Worm (Caenorhabditis elegans) whole organism, mixed stage, embryonic: ENCODE results near the gene rmd-6.

ENCODE experiments used
- M03D4.4 ChIP-seq: sonication (generic microtip); optimal IDR thresholded peaks from 2 replicates; lab custom pipeline; 2017; ENCODE audit warnings: mild to moderate bottlenecking, missing genetic modification characterization, missing compliant biosample characterization
- bed-3 ChIP-seq: fragments of 200-800 bp; sonication (Bioruptor generic); optimal IDR thresholded peaks from 3 replicates; lab custom pipeline; 2018; ENCODE audit warnings: mild to moderate bottlenecking, missing genetic modification characterization, moderate library complexity, missing compliant biosample characterization
- blmp-1 ChIP-seq: fragments of 150-350 bp; optimal IDR thresholded peaks from 2 replicates; lab custom pipeline; 2014; ENCODE audit warnings: missing biosample characterization, missing genetic modification characterization
- ceh-39 ChIP-seq: fragments of 150-350 bp; optimal IDR thresholded peaks from 2 replicates; lab custom pipeline; 2014; ENCODE audit warnings: missing biosample characterization, missing genetic modification characterization
- ceh-83 ChIP-seq: fragments of 200-800 bp; sonication (Bioruptor generic); optimal IDR thresholded peaks from 2 replicates; lab custom pipeline; 2018; ENCODE audit warnings: mild to moderate bottlenecking, missing genetic modification characterization, missing compliant biosample characterization
- ces-1 ChIP-seq: fragments of 150-350 bp; optimal IDR thresholded peaks from 2 replicates; lab custom pipeline; 2014; ENCODE audit warnings: missing biosample characterization, missing genetic modification reagents, missing genetic modification characterization
- cnd-1 ChIP-seq: fragments of 200-800 bp; sonication (Bioruptor generic); optimal IDR thresholded peaks from 2 replicates; lab custom pipeline; 2018; ENCODE audit warnings: mild to moderate bottlenecking, missing genetic modification characterization, missing compliant biosample characterization
- drap-1 ChIP-seq: fragments of 200-800 bp; sonication (Bioruptor generic); optimal IDR thresholded peaks from 3 replicates; lab custom pipeline; 2018; ENCODE audit warnings: mild to moderate bottlenecking, missing genetic modification characterization, missing compliant biosample characterization
- elt-1 ChIP-seq: sonication (generic microtip); optimal IDR thresholded peaks from 2 replicates; lab custom pipeline; 2017; ENCODE audit warnings: missing genetic modification characterization, mild to moderate bottlenecking, missing compliant biosample characterization, antibody characterized with exemption, moderate library complexity, borderline replicate concordance; ENCODE audit not compliant: insufficient read depth
- flh-1 ChIP-seq: fragments of 200-800 bp; sonication (Bioruptor generic); optimal IDR thresholded peaks from 2 replicates; lab custom pipeline; 2018; ENCODE audit warnings: mild to moderate bottlenecking, missing genetic modification characterization, moderate library complexity, missing compliant biosample characterization
- ham-2 ChIP-seq: fragments of 200-800 bp; sonication (Bioruptor generic); optimal IDR thresholded peaks from 2 replicates; lab custom pipeline; 2018; ENCODE audit warnings: mild to moderate bottlenecking, missing genetic modification characterization, missing compliant biosample characterization
- mab-5 ChIP-seq: fragments of 150-350 bp; optimal IDR thresholded peaks from 2 replicates; lab custom pipeline; 2014; ENCODE audit warnings: missing biosample characterization, missing genetic modification characterization
- mep-1 ChIP-seq: fragments of 150-350 bp; optimal IDR thresholded peaks from 2 replicates; lab custom pipeline; 2017; ENCODE audit warnings: missing biosample characterization, missing genetic modification reagents, missing genetic modification characterization, inconsistent platforms
- mls-2 ChIP-seq: sonication (generic microtip); optimal IDR thresholded peaks from 2 replicates; lab custom pipeline; 2016; ENCODE audit warnings: mild to moderate bottlenecking, missing genetic modification characterization, moderate library complexity, missing compliant biosample characterization
- nhr-12 ChIP-seq: fragments of 150-350 bp; optimal IDR thresholded peaks from 2 replicates; lab custom pipeline; 2014; ENCODE audit warnings: missing biosample characterization, missing genetic modification characterization
- nhr-2 ChIP-seq: fragments of 150-350 bp; optimal IDR thresholded peaks from 2 replicates; lab custom pipeline; 2014; ENCODE audit warnings: missing biosample characterization, missing genetic modification characterization
- nhr-237 ChIP-seq: fragments of 150-350 bp; optimal IDR thresholded peaks from 2 replicates; lab custom pipeline; 2014; ENCODE audit warnings: missing biosample characterization, missing genetic modification characterization
- nhr-28 ChIP-seq: fragments of 150-350 bp; optimal IDR thresholded peaks from 2 replicates; lab custom pipeline; 2014; ENCODE audit warnings: missing biosample characterization, missing genetic modification characterization
- pha-4 ChIP-seq: fragments of 150-350 bp; optimal IDR thresholded peaks from 2 replicates; lab custom pipeline; 2018; ENCODE audit warnings: missing biosample characterization, missing genetic modification reagents, missing genetic modification characterization
- sem-2 ChIP-seq: fragments of 200-800 bp; sonication (Bioruptor generic); optimal IDR thresholded peaks from 2 replicates; lab custom pipeline; 2018; ENCODE audit warnings: mild to moderate bottlenecking, missing genetic modification characterization, missing compliant biosample characterization
- sptf-1 ChIP-seq: sonication (generic microtip); optimal IDR thresholded peaks from 2 replicates; lab custom pipeline; 2017; ENCODE audit warnings: mild to moderate bottlenecking, missing genetic modification characterization, moderate library complexity, missing compliant biosample characterization
- unc-120 ChIP-seq: sonication (generic microtip); optimal IDR thresholded peaks from 2 replicates; lab custom pipeline; 2017; ENCODE audit warnings: missing genetic modification characterization, missing compliant biosample characterization; ENCODE audit not compliant: poor library complexity, severe bottlenecking
- unc-62 ChIP-seq: fragments of 150-350 bp; optimal IDR thresholded peaks from 2 replicates; lab custom pipeline; 2014; ENCODE audit warnings: missing biosample characterization, missing genetic modification reagents, missing genetic modification characterization
- zip-8 ChIP-seq: fragments of 150-350 bp; optimal IDR thresholded peaks from 2 replicates; lab custom pipeline; 2014; ENCODE audit warnings: missing biosample characterization, missing genetic modification characterization
- ztf-11 ChIP-seq: fragments of 150-350 bp; optimal IDR thresholded peaks from 2 replicates; lab custom pipeline; 2014; ENCODE audit warnings: missing biosample characterization, missing genetic modification characterization

The rmd-6 gene

DNA sequence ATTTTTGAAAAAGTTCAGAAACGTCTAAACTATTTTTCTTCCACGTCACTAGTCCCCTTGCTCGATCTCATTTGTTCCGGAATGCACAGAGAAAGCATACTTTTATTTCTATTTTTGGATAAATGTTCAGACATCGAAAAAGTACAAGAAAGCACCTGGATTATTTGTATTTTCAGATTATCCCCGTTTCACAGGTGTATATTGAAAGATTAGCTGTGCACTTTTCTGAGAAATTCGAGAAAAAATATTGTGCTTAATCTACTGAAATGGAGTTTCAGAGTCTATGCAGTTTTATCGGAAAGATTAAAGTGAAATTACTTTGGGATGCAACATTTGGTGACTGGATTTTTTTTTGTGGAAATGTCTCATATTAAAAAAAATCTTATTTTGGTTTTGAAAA lies 33.3 kb downstream of the rmd-6 start:
- TF ChIP-seq ces-1 (GFP tag; lab: Kevin White, UChicago): no peak
- no peak for TF ChIP-seq nhr-2 (tag; lab: Kevin White, UChicago)
- TF ChIP-seq cnd-1 (tag; lab: Kevin White, UChicago): no peak

ce11 chrIV:5103229-5103894 lies 34.7 kb downstream of the rmd-6 start, which contains the start of gene C02B10.3:
TSS of gene C02B10.3 (minus strand) at chrIV:5103279.
- no peak for TF ChIP-seq M03D4.4
- TF ChIP-seq ces-1 (GFP tag; lab: Kevin White, UChicago): peak; percentile 68
- TF ChIP-seq, all 35 proteins: peak for 1

DNA sequence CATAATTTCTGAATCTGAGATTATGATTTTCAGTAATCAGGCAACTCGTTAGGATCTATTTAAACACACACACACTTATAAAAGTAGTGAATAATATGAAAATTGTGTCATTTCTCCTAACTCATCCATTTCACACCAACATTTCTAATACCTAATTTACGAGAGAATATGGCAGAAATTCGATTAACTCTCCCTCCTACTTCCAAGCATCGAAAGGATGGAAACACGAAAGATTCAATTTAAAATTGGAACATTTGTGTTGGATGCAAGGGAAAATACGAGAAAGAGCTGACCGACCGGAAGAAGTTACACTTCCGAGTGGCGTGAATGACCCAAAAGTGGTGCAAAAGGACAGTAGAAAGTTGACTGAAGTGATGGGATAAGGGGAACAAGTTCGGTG lies 40.3 kb downstream of the rmd-6 start:
- no peak for TF ChIP-seq ceh-39 (tag; lab: Kevin White, UChicago)
- no peak for TF ChIP-seq sem-2 (GFP tag; lab: Kevin White, UChicago)
- TF ChIP-seq mab-5 (tag; lab: Kevin White, UChicago): no peak
- TF ChIP-seq unc-62 (GFP tag; lab: Kevin White, UChicago): no peak
- no peak for TF ChIP-seq drap-1 (GFP tag; lab: Kevin White, UChicago)
- TF ChIP-seq ces-1 (GFP tag; lab: Kevin White, UChicago): peak; percentile 98

- TF ChIP-seq zip-8 (tag; lab: Kevin White, UChicago): peak; percentile 91
- no peak for TF ChIP-seq unc-62 (GFP tag; lab: Kevin White, UChicago)
- TF ChIP-seq ceh-39 (tag; lab: Kevin White, UChicago): no peak
- no peak for TF ChIP-seq nhr-12 (tag; lab: Kevin White, UChicago)
- no peak for TF ChIP-seq blmp-1 (tag; lab: Kevin White, UChicago)
- TF ChIP-seq ces-1 (GFP tag; lab: Kevin White, UChicago): peak; percentile 69
- TF ChIP-seq mep-1 (tag; lab: Kevin White, UChicago): peak; percentile 7
- peak; percentile 62 for TF ChIP-seq elt-1 (tag; lab: Kevin White, UChicago)
- no peak for TF ChIP-seq unc-120 (tag; lab: Kevin White, UChicago)
- peak; percentile 20 for TF ChIP-seq nhr-2 (tag; lab: Kevin White, UChicago)
Measured at ce11 chrIV:5109943-5110342, 41.3 kb downstream of the rmd-6 start.

DNA sequence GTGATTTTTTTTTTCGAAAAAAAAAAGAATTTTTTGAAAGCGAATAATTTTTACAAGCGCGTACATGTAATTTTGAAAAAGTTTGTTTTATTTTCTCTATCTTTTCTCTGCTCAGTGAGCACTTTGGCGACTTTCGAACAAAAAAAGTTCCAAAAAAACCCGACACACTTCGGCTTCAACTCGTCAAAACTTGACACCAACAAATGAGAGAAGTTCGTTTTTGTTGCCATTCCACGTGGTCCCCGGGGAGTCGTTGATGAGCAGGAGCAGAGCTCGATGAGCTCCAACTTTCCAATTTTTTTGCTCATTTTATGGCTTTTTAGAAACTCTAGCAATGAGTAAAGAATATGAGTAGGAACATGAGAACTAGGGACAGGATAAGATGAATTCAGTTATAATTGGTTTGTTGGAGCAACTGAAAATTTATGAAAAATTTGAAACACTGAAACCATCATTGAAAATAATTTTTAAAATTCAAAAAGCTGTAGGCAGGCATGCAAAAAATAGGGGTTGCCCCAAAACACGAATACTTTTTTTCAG lies 41.8 kb downstream of the rmd-6 start:
- TF ChIP-seq mep-1 (tag; lab: Kevin White, UChicago) (no peak), elt-1 (tag; lab: Kevin White, UChicago) (no peak), ztf-11 (tag; lab: Kevin White, UChicago) (no peak), nhr-237 (no peak), sptf-1 (no peak), ces-1 (GFP tag; lab: Kevin White, UChicago) (no peak), mls-2 (tag; lab: Kevin White, UChicago) (no peak), ham-2 (GFP tag; lab: Kevin White, UChicago) (no peak), ceh-39 (tag; lab: Kevin White, UChicago) (no peak), bed-3 (GFP tag; lab: Kevin White, UChicago) (no peak)

DNA sequence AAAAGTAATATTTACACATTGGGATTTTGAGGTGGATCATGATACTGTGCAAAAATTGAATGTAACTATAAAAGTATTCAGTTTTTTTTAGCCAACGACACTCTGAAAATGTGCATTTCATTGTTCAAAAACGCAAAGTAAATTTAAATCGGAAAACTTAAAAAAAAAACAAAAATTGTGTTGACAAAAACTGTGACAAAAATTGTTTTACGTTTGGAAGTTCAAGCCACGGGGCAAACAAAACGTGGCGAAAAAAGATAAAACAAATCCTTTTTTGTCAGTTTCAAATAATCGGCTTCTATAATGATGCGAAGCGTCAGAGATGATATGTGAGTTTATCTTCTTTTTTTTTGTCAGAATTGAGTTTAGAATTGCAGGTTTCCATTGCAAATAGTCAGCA lies 42.9 kb downstream of the rmd-6 start, which contains the start of gene AC7.3:
Gene AC7.3, plus strand, starts transcription at position 301 of the 400 bp plus-strand sequence.
- no peak for TF ChIP-seq cnd-1 (tag; lab: Kevin White, UChicago)
- no peak for TF ChIP-seq mep-1 (tag; lab: Kevin White, UChicago)
- no peak for TF ChIP-seq ham-2 (GFP tag; lab: Kevin White, UChicago)
- no peak for TF ChIP-seq nhr-28 (tag; lab: Kevin White, UChicago)
- no peak for TF ChIP-seq blmp-1 (tag; lab: Kevin White, UChicago)
- no peak for TF ChIP-seq flh-1 (GFP tag; lab: Kevin White, UChicago)
- no peak for TF ChIP-seq nhr-12 (tag; lab: Kevin White, UChicago)
- TF ChIP-seq ceh-83 (GFP tag; lab: Kevin White, UChicago): no peak
- no peak for TF ChIP-seq pha-4 (tag; lab: Kevin White, UChicago)
- TF ChIP-seq unc-62 (GFP tag; lab: Kevin White, UChicago): no peak
